Worm (Caenorhabditis elegans): ENCODE data around the gene F14D7.3.
"Not testable (repeated sequence)": the region's sequence is repeated elsewhere in the genome, so short reads cannot be mapped to it uniquely, and the experiment has no call there.

Gene F14D7.3

ce11 chrV:14273019-14273418, 23.6 kb upstream of the F14D7.3 start, which contains the start of gene F40G12.6:
F40G12.6 (minus strand) TSS chrV:14273119.
- TF ChIP-seq egl-13 (tag; optimal IDR thresholded peaks at IDR 0.05) (no peak), unc-130 (tag; optimal IDR thresholded peaks at IDR 0.05) (no peak), nhr-71 (tag; optimal IDR thresholded peaks at IDR 0.05) (no peak), fos-1 (tag; optimal IDR thresholded peaks at IDR 0.05) (no peak), aha-1 (tag; optimal IDR thresholded peaks at IDR 0.05) (no peak), ceh-63 (GFP tag; optimal IDR thresholded peaks at IDR 0.05) (no peak), C16A3.4 (tag; optimal IDR thresholded peaks at IDR 0.05) (no peak), fkh-10 (GFP tag; optimal IDR thresholded peaks at IDR 0.05) (no peak), unc-86 (tag; optimal IDR thresholded peaks at IDR 0.05) (no peak), unc-30 (tag; optimal IDR thresholded peaks at IDR 0.05) (no peak), unc-62 (GFP tag; optimal IDR thresholded peaks at IDR 0.05) (no peak), ztf-11 (tag; optimal IDR thresholded peaks at IDR 0.05) (no peak), efl-3 (GFP tag; optimal IDR thresholded peaks at IDR 0.05) (no peak), xbp-1 (tag; optimal IDR thresholded peaks at IDR 0.05) (no peak), ces-1 (GFP tag; optimal IDR thresholded peaks at IDR 0.05) (no peak)

DNA sequence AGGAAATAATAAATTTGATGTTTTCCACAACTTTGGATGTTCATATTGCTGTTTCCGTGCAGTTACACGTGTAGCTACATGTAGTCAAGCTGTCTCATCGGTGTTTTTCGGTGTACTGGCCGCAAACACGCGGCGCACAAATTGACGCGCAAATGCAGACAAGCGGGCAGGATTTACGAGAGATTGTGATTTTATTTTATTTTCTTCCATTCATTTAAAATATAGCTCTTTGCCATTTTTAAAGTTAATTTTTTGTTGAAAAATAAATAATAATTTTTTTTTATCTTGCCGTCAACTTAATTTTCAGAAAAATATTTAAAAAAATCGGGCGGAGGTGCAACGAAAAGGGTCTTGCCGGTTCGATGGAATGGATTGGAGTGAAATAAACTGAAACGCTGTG, 22.3 kb upstream of the F14D7.3 start, which contains the start of gene F40G12.7:
Gene F40G12.7 (plus strand): TSS at position 301 of the 400 bp plus-strand sequence.
- not testable (repeated sequence) for TF ChIP-seq egl-27 (tag; optimal IDR thresholded peaks at IDR 0.05); C34B4.2 (tag; optimal IDR thresholded peaks at IDR 0.05); ets-5 (GFP tag; IDR thresholded peaks at IDR 0.05)

- TF ChIP-seq snpc-4 (tag; optimal IDR thresholded peaks at IDR 0.05) = peak; percentile 40
Measured at ce11 chrV:14277456-14277855, 19.1 kb upstream of the F14D7.3 start.

- TF ChIP-seq lir-3 (tag; optimal IDR thresholded peaks at IDR 0.05; ENCODE audit: poor library complexity) = no peak
- no peak for TF ChIP-seq nhr-237 (tag; optimal IDR thresholded peaks at IDR 0.05)
- TF ChIP-seq hpl-2 (GFP tag; optimal IDR thresholded peaks at IDR 0.05) = no peak
Measured at ce11 chrV:14279777-14280176, 16.8 kb upstream of the F14D7.3 start, which contains the start of gene srt-33. srt-33 (minus strand) TSS chrV:14279877.

ce11 chrV:14282222-14282709, 14.3 kb upstream of the F14D7.3 start, which contains the start of the genes srt-74 and F40G12.9:
srt-74 (minus strand) TSS chrV:14282322.
F40G12.9 (plus strand) TSS chrV:14282659.
- TF ChIP-seq ceh-90 (tag; optimal IDR thresholded peaks at IDR 0.05) (no peak), C04F5.9 (tag; optimal IDR thresholded peaks at IDR 0.05) (no peak), lin-15B (tag; optimal IDR thresholded peaks at IDR 0.05) (no peak), F16B12.6 (tag; optimal IDR thresholded peaks at IDR 0.05) (no peak), zag-1 (tag; optimal IDR thresholded peaks at IDR 0.05) (no peak), nhr-28 (tag; optimal IDR thresholded peaks at IDR 0.05) (no peak), hlh-4 (tag; optimal IDR thresholded peaks at IDR 0.05) (no peak), fkh-8 (tag; optimal IDR thresholded peaks at IDR 0.05) (no peak), nhr-237 (tag; optimal IDR thresholded peaks at IDR 0.05) (no peak), lin-35 (GFP tag; optimal IDR thresholded peaks at IDR 0.05) (no peak), nhr-76 (tag; optimal IDR thresholded peaks at IDR 0.05) (no peak), C34B4.2 (tag; optimal IDR thresholded peaks at IDR 0.05) (no peak), unc-30 (tag; optimal IDR thresholded peaks at IDR 0.05) (no peak), ceh-8 (GFP tag; optimal IDR thresholded peaks at IDR 0.05) (no peak), mab-9 (GFP tag; IDR thresholded peaks at IDR 0.05) (no peak), jun-1 (tag; optimal IDR thresholded peaks at IDR 0.05) (no peak), fkh-10 (GFP tag; optimal IDR thresholded peaks at IDR 0.05) (no peak)

All from whole organism, L1 larva.